Worm (Caenorhabditis elegans) whole organism, L4 larva: ENCODE data around the gene itr-1.
A peak's percentile ranks its signal among the peaks of the same experiment; 100 is the strongest.

Experiments used
- T20F7.1 ChIP-seq: fragments of 200-800 bp; sonication (Bioruptor generic); optimal IDR thresholded peaks from 2 replicates; lab custom pipeline; 2018; ENCODE audit warnings: mild to moderate bottlenecking, missing genetic modification characterization, missing compliant biosample characterization
- Y48G9A.11 ChIP-seq: fragments of 200-800 bp; sonication (Bioruptor generic); IDR thresholded peaks from 2 replicates; pipeline ENCODE4 v1.3.6; 2022; ENCODE audit warnings: missing genetic modification reagents, missing genetic modification characterization, missing compliant biosample characterization
- ZK337.2 ChIP-seq: fragments of 200-800 bp; sonication (Bioruptor generic); IDR thresholded peaks from 2 replicates; pipeline ENCODE4 v1.3.6; 2022; ENCODE audit warnings: missing genetic modification reagents, missing genetic modification characterization, missing compliant biosample characterization
- aha-1 ChIP-seq: fragments of 150-350 bp; peaks from one replicate; lab custom pipeline; 2014; ENCODE audit warnings: missing biosample characterization, missing genetic modification characterization
- arid-1 ChIP-seq: fragments of 200-800 bp; sonication (Bioruptor generic); conservative IDR thresholded peaks from 2 replicates; pipeline ENCODE4 v1.3.6; 2022; ENCODE audit warnings: missing genetic modification reagents, missing genetic modification characterization, missing compliant biosample characterization
- ceh-44 ChIP-seq: fragments of 200-800 bp; sonication (Bioruptor generic); IDR thresholded peaks from 2 replicates; pipeline ENCODE4 v1.3.6; 2022; ENCODE audit warnings: missing genetic modification reagents, missing genetic modification characterization, missing compliant biosample characterization
- ces-1 ChIP-seq: fragments of 150-350 bp; sonication (generic microtip); optimal IDR thresholded peaks from 4 replicates; lab custom pipeline; 2014; ENCODE audit warnings: missing biosample characterization, missing genetic modification reagents, missing genetic modification characterization
- cey-2 ChIP-seq: sonication (generic microtip); optimal IDR thresholded peaks from 3 replicates; lab custom pipeline; 2017; ENCODE audit warnings: missing genetic modification characterization, mild to moderate bottlenecking, missing compliant biosample characterization, antibody characterized with exemption, borderline replicate concordance; ENCODE audit not compliant: insufficient read depth
- daf-16 ChIP-seq, 3 experiments: sonication (generic microtip); optimal IDR thresholded peaks; 2 replicates each; lab custom pipeline; 2016 to 2017; ENCODE audit warnings: missing genetic modification characterization in 3 of 3, missing genetic modification reagents in 3 of 3, mild to moderate bottlenecking in 2 of 3, missing compliant biosample characterization in 2 of 3, missing biosample characterization in 1 of 3, moderate library complexity in 1 of 3
- dmd-9 ChIP-seq: fragments of 200-800 bp; sonication (Bioruptor generic); IDR thresholded peaks from 2 replicates; pipeline ENCODE4 v1.3.6; 2022; ENCODE audit warnings: missing genetic modification reagents, missing genetic modification characterization, missing compliant biosample characterization
- dpl-1 ChIP-seq: fragments of 150-350 bp; optimal IDR thresholded peaks from 2 replicates; lab custom pipeline; 2014; ENCODE audit warnings: missing biosample characterization, missing genetic modification reagents, missing genetic modification characterization
- dve-1 ChIP-seq: sonication (generic microtip); optimal IDR thresholded peaks from 2 replicates; lab custom pipeline; 2017; ENCODE audit warnings: antibody characterized with exemption, mild to moderate bottlenecking, missing genetic modification characterization, missing compliant biosample characterization; ENCODE audit not compliant: insufficient read depth
- egl-27 ChIP-seq: sonication (generic microtip); optimal IDR thresholded peaks from 3 replicates; lab custom pipeline; 2017; ENCODE audit warnings: missing biosample characterization, missing genetic modification reagents, missing genetic modification characterization
- egl-43 ChIP-seq: fragments of 200-800 bp; sonication (Bioruptor generic); IDR thresholded peaks from 2 replicates; pipeline ENCODE4 v1.3.6; 2022; ENCODE audit warnings: missing genetic modification reagents, missing genetic modification characterization, missing compliant biosample characterization
- fos-1 ChIP-seq: fragments of 150-350 bp; optimal IDR thresholded peaks from 2 replicates; lab custom pipeline; 2014; ENCODE audit warnings: missing biosample characterization, missing genetic modification characterization
- gei-8 ChIP-seq: fragments of 200-800 bp; sonication (Bioruptor generic); optimal IDR thresholded peaks from 2 replicates; lab custom pipeline; 2018; ENCODE audit warnings: mild to moderate bottlenecking, missing genetic modification characterization, missing compliant biosample characterization
- hlh-11 ChIP-seq: fragments of 200-800 bp; sonication (Bioruptor generic); optimal IDR thresholded peaks from 2 replicates; lab custom pipeline; 2018; ENCODE audit warnings: mild to moderate bottlenecking, missing genetic modification characterization, missing compliant biosample characterization
- hmg-1.1 ChIP-seq: fragments of 200-800 bp; sonication (Bioruptor generic); IDR thresholded peaks from 2 replicates; pipeline ENCODE4 v1.3.6; 2022; ENCODE audit warnings: missing genetic modification reagents, missing genetic modification characterization, missing compliant biosample characterization
- lim-7 ChIP-seq: fragments of 200-800 bp; sonication (Bioruptor generic); IDR thresholded peaks from 2 replicates; pipeline ENCODE4 v1.3.6; 2022; ENCODE audit warnings: missing genetic modification characterization, missing compliant biosample characterization
- lin-29 ChIP-seq: fragments of 200-800 bp; sonication (Bioruptor generic); IDR thresholded peaks from 2 replicates; pipeline ENCODE4 v1.3.6; 2022; ENCODE audit warnings: missing genetic modification reagents, missing genetic modification characterization, missing compliant biosample characterization
- lin-38 ChIP-seq: fragments of 200-800 bp; sonication (Bioruptor generic); IDR thresholded peaks from 2 replicates; pipeline ENCODE4 v1.3.6; 2022; ENCODE audit warnings: missing genetic modification reagents, missing genetic modification characterization, missing compliant biosample characterization
- lir-3 ChIP-seq: sonication (generic microtip); optimal IDR thresholded peaks from 2 replicates; lab custom pipeline; 2016; ENCODE audit warnings: mild to moderate bottlenecking, missing genetic modification characterization, missing compliant biosample characterization
- mxl-2 ChIP-seq: fragments of 200-800 bp; sonication (Bioruptor generic); conservative IDR thresholded peaks from 2 replicates; pipeline ENCODE4 v1.3.6; 2022; ENCODE audit warnings: missing genetic modification reagents, missing genetic modification characterization, missing compliant biosample characterization
- nhr-11 ChIP-seq: fragments of 150-350 bp; optimal IDR thresholded peaks from 2 replicates; lab custom pipeline; 2014; ENCODE audit warnings: missing biosample characterization, missing genetic modification characterization
- nhr-25 ChIP-seq: sonication (generic microtip); optimal IDR thresholded peaks from 2 replicates; lab custom pipeline; 2017; ENCODE audit warnings: missing genetic modification characterization, mild to moderate bottlenecking, missing compliant biosample characterization, antibody characterized with exemption, moderate library complexity, borderline replicate concordance; ENCODE audit not compliant: insufficient read depth
- nhr-28 ChIP-seq: fragments of 150-350 bp; optimal IDR thresholded peaks from 2 replicates; lab custom pipeline; 2014; ENCODE audit warnings: missing biosample characterization, missing genetic modification characterization
- nhr-76 ChIP-seq: fragments of 150-350 bp; optimal IDR thresholded peaks from 2 replicates; lab custom pipeline; 2014; ENCODE audit warnings: missing biosample characterization, missing genetic modification characterization
- nhr-77 ChIP-seq: fragments of 150-350 bp; optimal IDR thresholded peaks from 2 replicates; lab custom pipeline; 2014; ENCODE audit warnings: missing biosample characterization, missing genetic modification characterization
- pha-4 ChIP-seq, 2 experiments: fragments of 150-350 bp in 1 of 2; fragments of 200-800 bp in 1 of 2; sonication (Bioruptor generic) in 1 of 2; IDR thresholded peaks in 1 of 2; optimal IDR thresholded peaks in 1 of 2; 2 replicates each; pipeline versions ENCODE4 v1.3.6 to Lab custom; 2014 to 2022; ENCODE audit warnings: missing genetic modification characterization in 2 of 2, missing genetic modification reagents in 2 of 2, missing biosample characterization in 1 of 2, missing compliant biosample characterization in 1 of 2
- pqm-1 ChIP-seq: sonication (generic microtip); optimal IDR thresholded peaks from 2 replicates; lab custom pipeline; 2017; ENCODE audit warnings: missing biosample characterization, missing genetic modification characterization
- skn-1 ChIP-seq: fragments of 150-350 bp; optimal IDR thresholded peaks from 2 replicates; lab custom pipeline; 2014; ENCODE audit warnings: missing biosample characterization, missing genetic modification characterization
- snpc-1.2 ChIP-seq: fragments of 200-800 bp; sonication (Bioruptor generic); IDR thresholded peaks from 2 replicates; pipeline ENCODE4 v1.3.6; 2022; ENCODE audit warnings: missing genetic modification reagents, missing genetic modification characterization, missing compliant biosample characterization
- snpc-4 ChIP-seq: fragments of 150-350 bp; optimal IDR thresholded peaks from 2 replicates; lab custom pipeline; 2014; ENCODE audit warnings: missing biosample characterization, missing genetic modification characterization
- tag-97 ChIP-seq: fragments of 200-800 bp; sonication (Bioruptor generic); IDR thresholded peaks from 2 replicates; pipeline ENCODE4 v1.3.6; 2022; ENCODE audit warnings: missing genetic modification characterization, missing compliant biosample characterization
- unc-130 ChIP-seq: sonication (generic microtip); optimal IDR thresholded peaks from 2 replicates; lab custom pipeline; 2016; ENCODE audit warnings: missing genetic modification reagents, missing genetic modification characterization, missing compliant biosample characterization
- zfp-3 ChIP-seq: fragments of 200-800 bp; sonication (Bioruptor generic); conservative IDR thresholded peaks from 2 replicates; pipeline ENCODE4 v1.3.6; 2022; ENCODE audit warnings: missing genetic modification reagents, missing genetic modification characterization, missing compliant biosample characterization

itr-1 gene

DNA sequence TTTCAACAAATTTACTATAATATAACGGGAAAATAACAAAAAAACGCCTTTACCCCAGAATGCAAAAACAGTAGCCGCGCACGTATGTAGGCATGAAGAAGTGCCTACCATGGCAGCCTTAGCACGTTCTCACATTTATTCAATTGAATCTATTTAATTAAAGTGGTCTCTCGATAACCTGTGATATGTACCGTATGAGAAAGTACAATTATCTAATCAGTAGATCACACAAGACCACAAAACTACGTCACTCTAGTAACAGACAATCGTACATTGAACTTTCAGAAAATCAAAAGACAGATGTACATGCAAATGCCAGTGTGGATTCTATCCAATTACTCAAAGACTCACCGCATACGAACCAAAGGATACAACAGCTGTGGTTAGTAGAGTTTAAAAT, 37.3 kb downstream of the itr-1 start:
- TF ChIP-seq pqm-1 (tag; lab: Kevin White, UChicago): peak; percentile 3
- no peak; the same call in 1 of the 2 replicates for TF ChIP-seq pha-4 (GFP tag; IDR thresholded peaks at IDR 0.05; lab: Robert Waterston, UW)
- TF ChIP-seq pha-4 (tag; optimal IDR thresholded peaks at IDR 0.05; lab: Kevin White, UChicago): no peak
- TF ChIP-seq Y48G9A.11 (GFP tag; lab: Robert Waterston, UW): no peak
- no peak for TF ChIP-seq dmd-9 (GFP tag; lab: Robert Waterston, UW)
- TF ChIP-seq unc-130 (GFP tag; lab: Kevin White, UChicago): no peak
- no peak for TF ChIP-seq cey-2 (tag; lab: Kevin White, UChicago)
- TF ChIP-seq zfp-3 (GFP tag; lab: Robert Waterston, UW): no peak
- no peak for TF ChIP-seq nhr-11
- no peak for TF ChIP-seq daf-16 (GFP tag; optimal IDR thresholded peaks at IDR 0.05; lab: Kevin White, UChicago)
- peak; percentile 13 for TF ChIP-seq daf-16 (tag; optimal IDR thresholded peaks at IDR 0.05; lab: Kevin White, UChicago)
- TF ChIP-seq hlh-11 (tag; lab: Kevin White, UChicago): peak; percentile 6
- TF ChIP-seq hmg-1.1 (GFP tag; lab: Robert Waterston, UW): no peak
- no peak for TF ChIP-seq lir-3 (tag; lab: Kevin White, UChicago)
- TF ChIP-seq dpl-1 (GFP tag; lab: Kevin White, UChicago): no peak
- TF ChIP-seq nhr-25: no peak
- TF ChIP-seq nhr-28 (tag; lab: Kevin White, UChicago): peak; percentile 3
- no peak for TF ChIP-seq lim-7 (GFP tag; lab: Robert Waterston, UW)
- TF ChIP-seq aha-1 (tag; lab: Kevin White, UChicago): peak; percentile 93
- no peak for TF ChIP-seq lin-29
- no peak for TF ChIP-seq ces-1
- no peak for TF ChIP-seq egl-27 (tag; lab: Kevin White, UChicago)
- no peak for TF ChIP-seq mxl-2 (GFP tag; lab: Robert Waterston, UW)
- TF ChIP-seq dve-1 (tag; lab: Kevin White, UChicago): peak; percentile 39
- no peak for TF ChIP-seq nhr-76

- TF ChIP-seq ZK337.2 (GFP tag; lab: Robert Waterston, UW): no peak
- no peak for TF ChIP-seq ceh-44 (GFP tag; lab: Robert Waterston, UW)
- no peak for TF ChIP-seq egl-43 (GFP tag; lab: Robert Waterston, UW)
- TF ChIP-seq snpc-1.2 (GFP tag; lab: Robert Waterston, UW): no peak
- TF ChIP-seq lin-29: no peak
- no peak for TF ChIP-seq daf-16 (GFP tag; optimal IDR thresholded peaks at IDR 0.05; lab: Kevin White, UChicago)
- TF ChIP-seq daf-16 (tag; optimal IDR thresholded peaks at IDR 0.05; lab: Kevin White, UChicago): no peak
- no peak for TF ChIP-seq tag-97
- no peak for TF ChIP-seq pqm-1 (tag; lab: Kevin White, UChicago)
- no peak for TF ChIP-seq gei-8
- no peak for TF ChIP-seq arid-1 (GFP tag; lab: Robert Waterston, UW)
- no peak for TF ChIP-seq nhr-11
- TF ChIP-seq lin-38 (GFP tag; lab: Robert Waterston, UW): no peak
- TF ChIP-seq skn-1: no peak
- TF ChIP-seq T20F7.1 (GFP tag; lab: Kevin White, UChicago): no peak
- TF ChIP-seq fos-1 (tag; lab: Kevin White, UChicago): no peak
- no peak for TF ChIP-seq nhr-77 (tag; lab: Kevin White, UChicago)
- no peak for TF ChIP-seq snpc-4
- TF ChIP-seq, all 104 proteins: peak for 0
Observed at ce11 chrIV:7717916-7718315, 42.9 kb downstream of the itr-1 start, which contains the start of gene F33D4.6. Gene F33D4.6 (minus strand): TSS chrIV:7718016.

DNA sequence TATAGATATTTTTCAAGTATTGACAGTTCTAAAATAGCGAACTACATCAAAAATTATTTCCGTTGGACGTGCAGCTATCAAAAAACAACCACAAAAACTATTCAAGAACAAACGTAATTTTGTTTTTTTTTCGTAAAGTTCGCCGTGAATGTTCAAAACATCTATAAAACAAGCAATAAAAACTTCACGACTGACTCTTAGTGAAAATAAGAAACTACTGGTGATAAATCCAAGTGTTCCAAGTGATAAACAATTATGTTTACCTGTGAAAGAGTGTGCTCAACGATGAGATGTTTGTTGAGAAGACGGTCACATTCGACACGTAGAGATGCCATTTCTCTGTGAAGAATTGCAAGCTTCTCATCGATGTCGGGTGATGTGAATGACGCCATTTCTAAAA, 47.8 kb downstream of the itr-1 start, which contains the start of gene C50F7.6:
Gene C50F7.6 (minus strand): TSS at position 394 of the 400 bp plus-strand sequence.
- TF ChIP-seq daf-16 (GFP tag; optimal IDR thresholded peaks at IDR 0.05; lab: Kevin White, UChicago) (peak in 1 of 2 experiments; percentile 78), daf-16 (tag; optimal IDR thresholded peaks at IDR 0.05; lab: Kevin White, UChicago) (no peak), egl-43 (GFP tag; lab: Robert Waterston, UW) (no peak)
